Worm (Caenorhabditis elegans) whole organism, L3 larva: Measurements from ENCODE around the gene M117.6.

ENCODE experiments used
- R02D3.7 ChIP-seq: fragments of 150-350 bp; optimal IDR thresholded peaks from 2 replicates; lab custom pipeline; 2014; ENCODE audit warnings: missing biosample characterization, missing genetic modification characterization
- ZK546.5 ChIP-seq: sonication (generic microtip); optimal IDR thresholded peaks from 2 replicates; lab custom pipeline; 2017; ENCODE audit warnings: missing biosample characterization, missing genetic modification characterization
- aly-2 ChIP-seq: fragments of 150-350 bp; optimal IDR thresholded peaks from 2 replicates; lab custom pipeline; 2014; ENCODE audit warnings: missing biosample characterization, missing genetic modification characterization
- ama-1 ChIP-seq: fragments of 150-350 bp; optimal IDR thresholded peaks from 2 replicates; lab custom pipeline; 2018
- ceh-28 ChIP-seq: fragments of 150-350 bp; optimal IDR thresholded peaks from 2 replicates; lab custom pipeline; 2014; ENCODE audit warnings: missing biosample characterization, missing genetic modification reagents, missing genetic modification characterization
- ceh-82 ChIP-seq: fragments of 150-350 bp; optimal IDR thresholded peaks from 2 replicates; lab custom pipeline; 2014; ENCODE audit warnings: missing biosample characterization, missing genetic modification characterization
- ceh-9 ChIP-seq: sonication (generic microtip); optimal IDR thresholded peaks from 2 replicates; lab custom pipeline; 2018; ENCODE audit warnings: missing biosample characterization, missing genetic modification characterization
- daf-12 ChIP-seq: fragments of 150-350 bp; optimal IDR thresholded peaks from 2 replicates; lab custom pipeline; 2014; ENCODE audit warnings: missing biosample characterization, missing genetic modification reagents, missing genetic modification characterization
- egl-5 ChIP-seq: fragments of 150-350 bp; optimal IDR thresholded peaks from 2 replicates; lab custom pipeline; 2017; ENCODE audit warnings: missing biosample characterization, missing genetic modification reagents, missing genetic modification characterization, inconsistent platforms
- elt-1 ChIP-seq: fragments of 150-350 bp; optimal IDR thresholded peaks from 2 replicates; lab custom pipeline; 2014; ENCODE audit warnings: missing biosample characterization, missing genetic modification characterization
- elt-2 ChIP-seq: sonication (generic microtip); optimal IDR thresholded peaks from 2 replicates; lab custom pipeline; 2016; ENCODE audit warnings: missing genetic modification reagents, mild to moderate bottlenecking, missing genetic modification characterization, missing compliant biosample characterization
- fkh-10 ChIP-seq: sonication (generic microtip); optimal IDR thresholded peaks from 2 replicates; lab custom pipeline; 2017; ENCODE audit warnings: missing biosample characterization, missing genetic modification reagents, missing genetic modification characterization
- fos-1 ChIP-seq: fragments of 150-350 bp; optimal IDR thresholded peaks from 2 replicates; lab custom pipeline; 2014; ENCODE audit warnings: missing biosample characterization, missing genetic modification characterization
- hmg-11 ChIP-seq: sonication (generic microtip); optimal IDR thresholded peaks from 2 replicates; lab custom pipeline; 2016; ENCODE audit warnings: missing genetic modification characterization, missing compliant biosample characterization
- jun-1 ChIP-seq: fragments of 150-350 bp; optimal IDR thresholded peaks from 2 replicates; lab custom pipeline; 2014; ENCODE audit warnings: missing biosample characterization, missing genetic modification reagents, missing genetic modification characterization
- lin-15B ChIP-seq: fragments of 150-350 bp; optimal IDR thresholded peaks from 2 replicates; lab custom pipeline; 2014; ENCODE audit warnings: missing biosample characterization, missing genetic modification characterization
- lin-39 ChIP-seq: fragments of 150-350 bp; optimal IDR thresholded peaks from 2 replicates; lab custom pipeline; 2018; ENCODE audit warnings: missing biosample characterization, missing genetic modification reagents, missing genetic modification characterization
- lsy-12 ChIP-seq: sonication (generic microtip); optimal IDR thresholded peaks from 2 replicates; lab custom pipeline; 2016; ENCODE audit warnings: mild to moderate bottlenecking, missing genetic modification characterization, missing compliant biosample characterization
- mdl-1 ChIP-seq: fragments of 150-350 bp; optimal IDR thresholded peaks from 2 replicates; lab custom pipeline; 2014; ENCODE audit warnings: missing biosample characterization, missing genetic modification characterization
- nfya-1 ChIP-seq: sonication (generic microtip); optimal IDR thresholded peaks from 2 replicates; lab custom pipeline; 2017; ENCODE audit warnings: missing genetic modification characterization, mild to moderate bottlenecking, missing compliant biosample characterization, antibody characterized with exemption, moderate library complexity; ENCODE audit not compliant: insufficient read depth
- nhr-11 ChIP-seq: fragments of 150-350 bp; optimal IDR thresholded peaks from 2 replicates; lab custom pipeline; 2014; ENCODE audit warnings: missing biosample characterization, missing genetic modification characterization
- nhr-23 ChIP-seq: fragments of 150-350 bp; optimal IDR thresholded peaks from 2 replicates; lab custom pipeline; 2014; ENCODE audit warnings: missing biosample characterization, missing genetic modification reagents, missing genetic modification characterization
- nhr-237 ChIP-seq: fragments of 150-350 bp; optimal IDR thresholded peaks from 2 replicates; lab custom pipeline; 2014; ENCODE audit warnings: missing biosample characterization, missing genetic modification characterization
- nhr-25 ChIP-seq: sonication (generic microtip); optimal IDR thresholded peaks from 2 replicates; lab custom pipeline; 2017; ENCODE audit warnings: missing biosample characterization, missing genetic modification characterization
- nhr-43 ChIP-seq: sonication (generic microtip); optimal IDR thresholded peaks from 2 replicates; lab custom pipeline; 2016; ENCODE audit warnings: mild to moderate bottlenecking, missing genetic modification characterization, missing compliant biosample characterization; ENCODE audit not compliant: poor library complexity, severe bottlenecking
- nhr-67 ChIP-seq: fragments of 150-350 bp; optimal IDR thresholded peaks from 2 replicates; lab custom pipeline; 2014; ENCODE audit warnings: missing biosample characterization, missing genetic modification characterization
- nhr-76 ChIP-seq: fragments of 150-350 bp; sonication (generic microtip); optimal IDR thresholded peaks from 5 replicates; lab custom pipeline; 2014; ENCODE audit warnings: missing biosample characterization, missing genetic modification characterization
- nhr-77 ChIP-seq: fragments of 150-350 bp; optimal IDR thresholded peaks from 2 replicates; lab custom pipeline; 2014; ENCODE audit warnings: missing biosample characterization, missing genetic modification characterization
- pha-4 ChIP-seq: fragments of 150-350 bp; optimal IDR thresholded peaks from 2 replicates; lab custom pipeline; 2014; ENCODE audit warnings: missing biosample characterization, missing genetic modification reagents, missing genetic modification characterization
- pqm-1 ChIP-seq: fragments of 150-350 bp; optimal IDR thresholded peaks from 2 replicates; lab custom pipeline; 2017; ENCODE audit warnings: missing biosample characterization, missing genetic modification characterization, inconsistent platforms
- sea-2 ChIP-seq: fragments of 150-350 bp; sonication (generic microtip); optimal IDR thresholded peaks from 4 replicates; lab custom pipeline; 2014; ENCODE audit warnings: missing biosample characterization, missing genetic modification reagents, missing genetic modification characterization
- skn-1 ChIP-seq: fragments of 150-350 bp; optimal IDR thresholded peaks from 2 replicates; lab custom pipeline; 2014; ENCODE audit warnings: missing biosample characterization, missing genetic modification characterization
- snpc-4 ChIP-seq: fragments of 150-350 bp; optimal IDR thresholded peaks from 2 replicates; lab custom pipeline; 2014; ENCODE audit warnings: missing biosample characterization, missing genetic modification characterization
- tbx-2 ChIP-seq: sonication (generic microtip); optimal IDR thresholded peaks from 2 replicates; lab custom pipeline; 2016; ENCODE audit warnings: mild to moderate bottlenecking, missing genetic modification characterization, missing compliant biosample characterization
- unc-39 ChIP-seq: sonication (generic microtip); optimal IDR thresholded peaks from 4 replicates; lab custom pipeline; 2017; ENCODE audit warnings: missing biosample characterization, missing genetic modification characterization
- unc-62 ChIP-seq: fragments of 150-350 bp; sonication (generic microtip); optimal IDR thresholded peaks from 4 replicates; lab custom pipeline; 2014; ENCODE audit warnings: missing biosample characterization, missing genetic modification reagents, missing genetic modification characterization
- zag-1 ChIP-seq: fragments of 150-350 bp; optimal IDR thresholded peaks from 2 replicates; lab custom pipeline; 2014; ENCODE audit warnings: missing biosample characterization, missing genetic modification characterization
- ztf-11 ChIP-seq: fragments of 150-350 bp; optimal IDR thresholded peaks from 2 replicates; lab custom pipeline; 2014; ENCODE audit warnings: missing biosample characterization, missing genetic modification characterization
- ztf-4 ChIP-seq: fragments of 150-350 bp; optimal IDR thresholded peaks from 2 replicates; lab custom pipeline; 2014; ENCODE audit warnings: missing biosample characterization, missing genetic modification characterization

The M117.6 gene

DNA sequence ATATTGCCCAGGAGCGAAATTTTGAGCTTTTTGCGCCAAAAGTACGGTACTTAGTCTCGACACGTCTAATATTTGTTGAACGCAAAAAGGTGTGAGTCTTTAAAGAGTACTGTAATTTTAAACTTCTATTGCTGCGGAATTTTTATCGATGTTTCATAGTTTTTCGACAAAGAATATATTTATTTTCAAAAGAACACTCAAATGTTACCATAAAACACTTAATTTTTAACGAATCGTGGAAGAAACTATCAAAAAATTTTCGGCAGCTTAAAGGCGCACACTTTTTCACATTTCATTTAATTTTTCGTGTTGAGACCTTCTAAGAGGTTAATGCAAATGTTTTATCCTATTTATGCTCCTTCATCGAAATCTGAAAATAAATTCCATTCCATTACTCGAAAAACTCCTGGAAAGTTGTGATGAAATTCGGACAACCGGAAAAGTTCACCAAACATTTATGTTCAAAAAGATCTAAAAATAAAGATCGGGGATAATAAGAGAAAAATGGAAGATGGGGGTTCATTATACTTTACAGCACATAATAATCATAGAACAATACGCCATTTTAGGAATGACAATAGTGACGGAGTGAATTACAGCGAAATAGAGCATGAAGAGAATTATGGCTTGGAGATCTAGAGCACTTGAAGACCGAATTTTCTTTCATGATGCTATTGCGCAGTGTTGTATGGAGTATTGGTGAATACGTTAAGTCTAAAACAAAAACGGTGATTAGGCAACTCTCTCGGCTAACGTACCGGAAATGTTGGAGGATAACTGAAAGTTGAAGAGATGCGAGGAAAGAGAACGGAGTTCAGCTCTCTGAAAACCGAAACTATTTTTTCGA lies 7.6 kb downstream of the M117.6 start:
- TF ChIP-seq ZK546.5 (no peak), nhr-23 (tag; lab: Kevin White, UChicago) (no peak), nfya-1 (tag; lab: Kevin White, UChicago) (no peak), snpc-4 (tag; lab: Kevin White, UChicago) (no peak), nhr-43 (tag; lab: Kevin White, UChicago) (no peak), nhr-11 (tag; lab: Kevin White, UChicago) (peak; percentile 28), elt-2 (tag; lab: Kevin White, UChicago) (peak; percentile 0), ama-1 (lab: Kevin White, UChicago) (peak; percentile 88), ztf-11 (no peak), nhr-25 (tag; lab: Kevin White, UChicago) (peak; percentile 25), ztf-4 (tag; lab: Kevin White, UChicago) (no peak)
- TF ChIP-seq, all 47 proteins: peak for 4

- TF ChIP-seq zag-1 (no peak), nhr-76 (tag; lab: Kevin White, UChicago) (no peak), elt-1 (no peak), elt-2 (tag; lab: Kevin White, UChicago) (no peak)
These were observed 14.0 kb downstream of the M117.6 start, which contains the start of gene M117.1 for ce11 chrIV:11813901-11814300. TSS of gene M117.1 (plus strand) at chrIV:11814247.

DNA sequence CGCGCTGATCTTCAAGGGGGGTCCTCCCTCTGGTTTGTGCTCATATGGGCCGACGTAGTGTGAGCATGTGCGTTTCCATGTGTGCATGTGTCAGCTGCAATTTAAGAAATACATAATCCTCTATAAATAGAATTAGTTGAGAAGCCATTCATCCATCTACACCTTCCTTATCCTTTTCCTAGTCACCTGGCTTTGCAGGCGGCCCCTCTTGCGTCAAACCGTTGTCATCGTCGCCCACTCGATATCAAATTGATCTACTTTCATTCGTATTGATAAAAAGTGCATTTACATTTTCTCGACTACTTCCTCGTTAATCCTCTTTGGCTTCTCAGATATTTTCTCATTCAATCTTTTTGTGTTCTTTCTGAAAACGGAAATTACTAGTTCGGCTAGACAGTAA lies 15.9 kb downstream of the M117.6 start:
- no peak for TF ChIP-seq skn-1 (tag; lab: Kevin White, UChicago)
- TF ChIP-seq unc-39 (tag; lab: Kevin White, UChicago), result no peak
- TF ChIP-seq nhr-23 (tag; lab: Kevin White, UChicago), result peak; percentile 41
- TF ChIP-seq pha-4 (tag; lab: Kevin White, UChicago), result no peak
- TF ChIP-seq fos-1 (tag; lab: Kevin White, UChicago), result no peak
- no peak for TF ChIP-seq nhr-77 (tag; lab: Kevin White, UChicago)
- no peak for TF ChIP-seq nhr-237

- TF ChIP-seq lin-39 (peak; percentile 78), aly-2 (tag; lab: Kevin White, UChicago) (no peak), snpc-4 (tag; lab: Kevin White, UChicago) (peak; percentile 72), fos-1 (tag; lab: Kevin White, UChicago) (no peak), nhr-237 (no peak), pha-4 (tag; lab: Kevin White, UChicago) (peak; percentile 63), mdl-1 (tag; lab: Kevin White, UChicago) (no peak), ceh-82 (peak; percentile 17), fkh-10 (GFP tag; lab: Kevin White, UChicago) (peak; percentile 74), egl-5 (tag; lab: Kevin White, UChicago) (peak; percentile 74), unc-62 (GFP tag; lab: Kevin White, UChicago) (peak; percentile 35), tbx-2 (tag; lab: Kevin White, UChicago) (peak; percentile 14), nhr-23 (tag; lab: Kevin White, UChicago) (peak; percentile 74), nhr-77 (tag; lab: Kevin White, UChicago) (no peak), ztf-4 (tag; lab: Kevin White, UChicago) (no peak), nhr-43 (tag; lab: Kevin White, UChicago) (peak; percentile 4), lin-15B (tag; lab: Kevin White, UChicago) (no peak), nfya-1 (tag; lab: Kevin White, UChicago) (peak; percentile 89), ceh-9 (tag; lab: Kevin White, UChicago) (no peak), nhr-67 (tag; lab: Kevin White, UChicago) (no peak), elt-2 (tag; lab: Kevin White, UChicago) (peak; percentile 4), nhr-25 (tag; lab: Kevin White, UChicago) (peak; percentile 59), sea-2 (GFP tag; lab: Kevin White, UChicago) (no peak), zag-1 (peak; percentile 44), nhr-11 (tag; lab: Kevin White, UChicago) (peak; percentile 41), R02D3.7 (tag; lab: Kevin White, UChicago) (peak; percentile 51), ztf-11 (no peak), ama-1 (lab: Kevin White, UChicago) (no peak), pqm-1 (tag; lab: Kevin White, UChicago) (no peak), jun-1 (tag; lab: Kevin White, UChicago) (peak; percentile 19), skn-1 (tag; lab: Kevin White, UChicago) (no peak), elt-1 (peak; percentile 5), lsy-12 (tag; lab: Kevin White, UChicago) (peak; percentile 42), daf-12 (no peak), hmg-11 (tag; lab: Kevin White, UChicago) (peak; percentile 95), ceh-28 (tag; lab: Kevin White, UChicago) (peak; percentile 13)
These were observed 18.2 kb downstream of the M117.6 start for ce11 chrIV:11809708-11810114.
